Worm (Caenorhabditis elegans) whole organism, L3 larva: ENCODE data around the gene dod-19.

Experiments
- ZK546.5 ChIP-seq: sonication (generic microtip); optimal IDR thresholded peaks from 2 replicates; lab custom pipeline; 2017; ENCODE audit warnings: missing biosample characterization, missing genetic modification characterization
- aly-2 ChIP-seq: fragments of 150-350 bp; optimal IDR thresholded peaks from 2 replicates; lab custom pipeline; 2014; ENCODE audit warnings: missing biosample characterization, missing genetic modification characterization
- ama-1 ChIP-seq: fragments of 150-350 bp; optimal IDR thresholded peaks from 2 replicates; lab custom pipeline; 2018
- ceh-28 ChIP-seq: fragments of 150-350 bp; optimal IDR thresholded peaks from 2 replicates; lab custom pipeline; 2014; ENCODE audit warnings: missing biosample characterization, missing genetic modification reagents, missing genetic modification characterization
- egl-27 ChIP-seq: sonication (generic microtip); optimal IDR thresholded peaks from 4 replicates; lab custom pipeline; 2017; ENCODE audit warnings: missing biosample characterization, missing genetic modification reagents, missing genetic modification characterization
- elt-3 ChIP-seq, 3 experiments: fragments of 150-350 bp in 1 of 3; sonication (generic microtip) in 2 of 3; optimal IDR thresholded peaks; 2 replicates in 2 of 3; 4 replicates in 1 of 3; lab custom pipeline; 2014 to 2017; ENCODE audit warnings: missing biosample characterization in 3 of 3, missing genetic modification characterization in 3 of 3
- lin-39 ChIP-seq: fragments of 150-350 bp; optimal IDR thresholded peaks from 2 replicates; lab custom pipeline; 2018; ENCODE audit warnings: missing biosample characterization, missing genetic modification reagents, missing genetic modification characterization
- nfya-1 ChIP-seq: sonication (generic microtip); optimal IDR thresholded peaks from 2 replicates; lab custom pipeline; 2017; ENCODE audit warnings: missing genetic modification characterization, mild to moderate bottlenecking, missing compliant biosample characterization, antibody characterized with exemption, moderate library complexity; ENCODE audit not compliant: insufficient read depth
- nhr-11 ChIP-seq: fragments of 150-350 bp; optimal IDR thresholded peaks from 2 replicates; lab custom pipeline; 2014; ENCODE audit warnings: missing biosample characterization, missing genetic modification characterization
- nhr-43 ChIP-seq: sonication (generic microtip); optimal IDR thresholded peaks from 2 replicates; lab custom pipeline; 2016; ENCODE audit warnings: mild to moderate bottlenecking, missing genetic modification characterization, missing compliant biosample characterization; ENCODE audit not compliant: poor library complexity, severe bottlenecking
- unc-62 ChIP-seq: fragments of 150-350 bp; sonication (generic microtip); optimal IDR thresholded peaks from 4 replicates; lab custom pipeline; 2014; ENCODE audit warnings: missing biosample characterization, missing genetic modification reagents, missing genetic modification characterization
- ztf-11 ChIP-seq: fragments of 150-350 bp; optimal IDR thresholded peaks from 2 replicates; lab custom pipeline; 2014; ENCODE audit warnings: missing biosample characterization, missing genetic modification characterization

DNA sequence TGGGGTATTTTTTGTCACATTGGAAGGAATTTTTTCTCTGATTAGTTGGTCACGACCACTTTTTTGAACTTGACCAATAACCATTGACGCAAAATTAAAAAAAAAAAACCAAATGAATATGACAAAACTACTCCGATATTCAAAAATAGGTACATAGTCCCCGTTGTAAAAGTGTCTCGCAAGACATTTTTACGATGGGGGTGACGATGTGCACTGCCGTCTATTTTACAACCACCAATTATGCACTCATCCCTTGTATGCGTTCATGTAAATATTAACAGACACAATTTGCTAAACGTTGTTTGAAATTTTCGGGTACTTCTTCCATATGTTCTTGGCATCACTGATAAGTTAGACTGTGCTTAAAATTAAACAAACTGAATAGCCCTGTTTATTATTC, 14.8 kb downstream of the dod-19 start, which contains the start of gene scl-27:
- TF ChIP-seq ztf-11 (tag; lab: Kevin White, UChicago) (no peak), aly-2 (tag; lab: Kevin White, UChicago) (no peak), egl-27 (no peak), nfya-1 (tag; lab: Kevin White, UChicago) (no peak), nhr-43 (tag; lab: Kevin White, UChicago) (no peak), ama-1 (no peak), nhr-11 (tag; lab: Kevin White, UChicago) (no peak), unc-62 (GFP tag; lab: Kevin White, UChicago) (no peak), ceh-28 (tag; lab: Kevin White, UChicago) (no peak), elt-3 (tag; optimal IDR thresholded peaks at IDR 0.05; lab: Kevin White, UChicago) (no peak), ZK546.5 (no peak), lin-39 (tag; lab: Kevin White, UChicago) (no peak)
